Worm (Caenorhabditis elegans): ENCODE results near the gene F55F3.4.

- TF ChIP-seq tlp-1 (tag; optimal IDR thresholded peaks at IDR 0.05) (no peak), lsy-2 (tag; optimal IDR thresholded peaks at IDR 0.05) (no peak), ceh-82 (tag; optimal IDR thresholded peaks at IDR 0.05) (no peak), ztf-11 (tag; optimal IDR thresholded peaks at IDR 0.05) (no peak), rnt-1 (tag; optimal IDR thresholded peaks at IDR 0.05) (no peak), unc-62 (GFP tag; optimal IDR thresholded peaks at IDR 0.05) (no peak), nhr-12 (tag; optimal IDR thresholded peaks at IDR 0.05) (no peak), pqm-1 (tag; optimal IDR thresholded peaks at IDR 0.05) (no peak)
These were observed 11.2 kb upstream of the F55F3.4 start for ce11 chrX:13774144-13774543.
